Worm (Caenorhabditis elegans) whole organism, L3 larva: Measurements from ENCODE around the gene K05F1.10.

Experiments
- R02D3.7 ChIP-seq: fragments of 150-350 bp; optimal IDR thresholded peaks from 2 replicates; lab custom pipeline; 2014; ENCODE audit warnings: missing biosample characterization, missing genetic modification characterization
- aly-2 ChIP-seq: fragments of 150-350 bp; optimal IDR thresholded peaks from 2 replicates; lab custom pipeline; 2014; ENCODE audit warnings: missing biosample characterization, missing genetic modification characterization
- ceh-82 ChIP-seq: fragments of 150-350 bp; optimal IDR thresholded peaks from 2 replicates; lab custom pipeline; 2014; ENCODE audit warnings: missing biosample characterization, missing genetic modification characterization
- daf-12 ChIP-seq: fragments of 150-350 bp; optimal IDR thresholded peaks from 2 replicates; lab custom pipeline; 2014; ENCODE audit warnings: missing biosample characterization, missing genetic modification reagents, missing genetic modification characterization
- elt-2 ChIP-seq: sonication (generic microtip); optimal IDR thresholded peaks from 2 replicates; lab custom pipeline; 2016; ENCODE audit warnings: missing genetic modification reagents, mild to moderate bottlenecking, missing genetic modification characterization, missing compliant biosample characterization
- elt-3 ChIP-seq, 3 experiments: fragments of 150-350 bp in 1 of 3; sonication (generic microtip) in 2 of 3; optimal IDR thresholded peaks; 2 replicates in 2 of 3; 4 replicates in 1 of 3; lab custom pipeline; 2014 to 2017; ENCODE audit warnings: missing biosample characterization in 3 of 3, missing genetic modification characterization in 3 of 3
- pha-4 ChIP-seq: fragments of 150-350 bp; optimal IDR thresholded peaks from 2 replicates; lab custom pipeline; 2014; ENCODE audit warnings: missing biosample characterization, missing genetic modification reagents, missing genetic modification characterization
- ztf-11 ChIP-seq: fragments of 150-350 bp; optimal IDR thresholded peaks from 2 replicates; lab custom pipeline; 2014; ENCODE audit warnings: missing biosample characterization, missing genetic modification characterization
- ztf-4 ChIP-seq: fragments of 150-350 bp; optimal IDR thresholded peaks from 2 replicates; lab custom pipeline; 2014; ENCODE audit warnings: missing biosample characterization, missing genetic modification characterization

ce11 chrII:5779866-5780265, 25.4 kb downstream of the K05F1.10 start:
- no peak for TF ChIP-seq daf-12 (tag; lab: Kevin White, UChicago)
- TF ChIP-seq elt-2 (tag; lab: Kevin White, UChicago), result no peak
- no peak for TF ChIP-seq R02D3.7 (tag; lab: Kevin White, UChicago)
- TF ChIP-seq aly-2 (tag; lab: Kevin White, UChicago), result no peak
- TF ChIP-seq ceh-82 (tag; lab: Kevin White, UChicago), result no peak
- TF ChIP-seq pha-4 (tag; lab: Kevin White, UChicago), result no peak
- TF ChIP-seq ztf-4 (tag; lab: Kevin White, UChicago), result no peak
- no peak for TF ChIP-seq ztf-11
- TF ChIP-seq elt-3 (tag; optimal IDR thresholded peaks at IDR 0.05; lab: Kevin White, UChicago), result no peak
